Worm (Caenorhabditis elegans) whole organism, L4/young adult: ENCODE data around the gene rpl-15.

Experiments
- W03F9.2 ChIP-seq: fragments of 150-350 bp; optimal IDR thresholded peaks from 2 replicates; lab custom pipeline; 2014; ENCODE audit warnings: missing biosample characterization, missing genetic modification characterization
- dao-5 ChIP-seq: sonication (generic microtip); optimal IDR thresholded peaks from 2 replicates; lab custom pipeline; 2016; ENCODE audit warnings: missing genotype, missing genetic modification characterization, moderate library complexity, missing compliant biosample characterization
- him-1 ChIP-seq: sonication (generic microtip); optimal IDR thresholded peaks from 2 replicates; lab custom pipeline; 2016; ENCODE audit warnings: missing genotype, missing genetic modification reagents, missing genetic modification characterization, missing compliant biosample characterization

DNA sequence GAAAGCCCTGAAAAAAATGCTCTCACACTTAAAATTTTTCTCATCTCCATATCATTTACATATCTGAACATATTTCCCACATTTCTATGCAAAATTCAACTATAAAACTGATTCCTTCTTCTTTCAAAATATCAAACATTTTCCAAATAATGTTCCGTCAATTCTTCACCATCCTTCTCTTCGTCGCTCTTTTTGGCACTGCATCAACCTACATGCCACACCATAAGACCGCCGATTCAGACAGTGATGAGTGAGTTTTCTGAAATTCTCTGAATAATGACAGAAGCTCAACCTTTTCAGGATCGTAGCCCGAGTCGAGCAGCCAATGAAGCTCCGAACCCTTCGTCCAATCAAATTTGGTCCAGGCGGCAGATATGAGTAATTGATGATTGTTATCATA lies 21.9 kb upstream of the rpl-15 start, which contains the start of gene K11H12.5:
- no peak for TF ChIP-seq him-1 (tag; lab: Kevin White, UChicago)
- no peak for TF ChIP-seq W03F9.2 (tag; lab: Kevin White, UChicago)
- TF ChIP-seq dao-5 (tag; lab: Kevin White, UChicago) = no peak
